Worm (Caenorhabditis elegans): ENCODE measurements around the gene ZK512.8.

DNA sequence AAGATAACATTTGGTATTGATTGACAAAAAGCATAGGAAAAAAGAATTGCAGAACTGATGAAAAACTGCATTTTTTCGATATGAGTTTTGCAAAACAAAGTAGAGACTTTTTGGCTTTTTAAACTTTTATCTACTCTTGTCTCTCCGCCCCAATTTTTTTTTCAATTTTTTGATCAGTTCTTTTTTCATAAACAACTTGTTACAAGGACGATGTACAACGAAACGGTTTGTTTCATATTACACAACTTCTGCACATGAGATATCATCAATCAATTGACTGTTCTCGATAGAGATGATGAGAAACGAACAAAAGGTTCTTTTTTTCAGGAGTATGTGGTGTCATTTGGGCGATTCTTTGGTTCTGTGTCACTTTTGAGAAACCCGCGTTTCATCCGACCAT, 7.3 kb upstream of the ZK512.8 start, which contains the start of gene ZK512.7:
- TF ChIP-seq nhr-25 (tag; optimal IDR thresholded peaks at IDR 0.05) (no peak), ceh-82 (tag; optimal IDR thresholded peaks at IDR 0.05) (no peak), nhr-237 (tag; optimal IDR thresholded peaks at IDR 0.05) (no peak), gmeb-1 (tag; optimal IDR thresholded peaks at IDR 0.05) (no peak), ama-1 (optimal IDR thresholded peaks at IDR 0.05) (no peak), lin-13 (GFP tag; optimal IDR thresholded peaks at IDR 0.05) (no peak), nhr-21 (tag; optimal IDR thresholded peaks at IDR 0.05) (no peak), zag-1 (tag; optimal IDR thresholded peaks at IDR 0.05) (no peak), fos-1 (tag; optimal IDR thresholded peaks at IDR 0.05) (no peak), nhr-12 (tag; optimal IDR thresholded peaks at IDR 0.05) (no peak), lsy-2 (tag; optimal IDR thresholded peaks at IDR 0.05) (no peak), elt-3 (tag; optimal IDR thresholded peaks at IDR 0.05) (no peak), mab-5 (tag; optimal IDR thresholded peaks at IDR 0.05) (no peak)
